Worm (Caenorhabditis elegans) whole organism, young adult: ENCODE data around the gene rbm-42.

Experiments
- ceh-40 ChIP-seq: fragments of 200-800 bp; sonication (Bioruptor generic); IDR thresholded peaks from 2 replicates; pipeline ENCODE4 v1.3.6; 2022; ENCODE audit warnings: missing genetic modification characterization, missing compliant biosample characterization
- ekl-4 ChIP-seq: fragments of 200-800 bp; sonication (Bioruptor generic); IDR thresholded peaks from 2 replicates; pipeline ENCODE4 v1.3.6; 2022; ENCODE audit warnings: missing genetic modification reagents, missing genetic modification characterization, missing compliant biosample characterization
- nfya-2 ChIP-seq: fragments of 200-800 bp; sonication (Bioruptor generic); IDR thresholded peaks from 2 replicates; pipeline ENCODE4 v1.3.6; 2022; ENCODE audit warnings: missing genetic modification reagents, missing genetic modification characterization, missing compliant biosample characterization
- tbp1 ChIP-seq: fragments of 200-800 bp; sonication (Bioruptor generic); optimal IDR thresholded peaks from 2 replicates; lab custom pipeline; 2018; ENCODE audit warnings: mild to moderate bottlenecking, missing genetic modification characterization, missing compliant biosample characterization
- zim-3 ChIP-seq: sonication (generic microtip); optimal IDR thresholded peaks from 2 replicates; lab custom pipeline; 2017; ENCODE audit warnings: mild to moderate bottlenecking, missing genetic modification characterization, moderate library complexity, missing compliant biosample characterization
- ztf-6 ChIP-seq: fragments of 200-800 bp; sonication (Bioruptor generic); IDR thresholded peaks from 2 replicates; pipeline ENCODE4 v1.3.6; 2022; ENCODE audit warnings: missing genetic modification reagents, missing genetic modification characterization, missing compliant biosample characterization

DNA sequence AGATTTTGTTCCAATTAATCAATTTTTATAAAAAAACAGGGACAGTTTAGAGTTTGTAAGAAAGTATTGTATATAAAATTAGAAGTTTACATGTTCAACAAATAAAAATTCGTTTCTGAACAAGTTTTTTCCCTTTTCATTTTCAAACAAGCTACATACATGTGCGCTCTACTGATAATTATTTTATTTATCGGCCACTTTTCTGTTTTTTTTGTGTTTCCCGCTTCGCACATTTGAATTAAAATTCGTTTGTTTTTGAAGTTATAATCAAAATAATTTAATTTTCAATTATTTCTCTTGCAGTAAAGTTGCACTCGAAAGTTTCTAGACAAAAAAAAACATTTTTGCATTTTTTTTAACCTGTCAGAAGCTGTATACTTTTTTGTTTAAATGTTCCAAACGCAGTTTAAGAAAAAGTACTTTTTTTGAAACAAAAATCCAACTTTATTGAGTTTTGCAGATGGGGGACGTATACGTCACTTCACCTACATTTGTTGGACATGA, 37.7 kb upstream of the rbm-42 start, which contains the start of gene hira-1:
- no peak for TF ChIP-seq ceh-40 (GFP tag; lab: Robert Waterston, UW)
- TF ChIP-seq nfya-2 (GFP tag; lab: Robert Waterston, UW), result no peak
- no peak for TF ChIP-seq ztf-6 (GFP tag; lab: Robert Waterston, UW)
- no peak for TF ChIP-seq ekl-4
- no peak for TF ChIP-seq tbp1
- no peak for TF ChIP-seq zim-3 (tag; lab: Kevin White, UChicago)
